Worm (Caenorhabditis elegans): Measurements from ENCODE around the gene pmk-2.

The pmk-2 gene

ce11 chrIV:8151721-8152120 lies 8.4 kb downstream of the pmk-2 start:
- no peak for TF ChIP-seq che-1 (tag; optimal IDR thresholded peaks at IDR 0.05)
- TF ChIP-seq ama-1 (optimal IDR thresholded peaks at IDR 0.05) = no peak
- TF ChIP-seq nhr-11 (tag; optimal IDR thresholded peaks at IDR 0.05) = no peak
- TF ChIP-seq pros-1 (tag; optimal IDR thresholded peaks at IDR 0.05) = no peak
- TF ChIP-seq ceh-19 (GFP tag; optimal IDR thresholded peaks at IDR 0.05) = no peak
- no peak for TF ChIP-seq hlh-8 (tag; optimal IDR thresholded peaks at IDR 0.05)
- no peak for TF ChIP-seq ceh-48 (tag; optimal IDR thresholded peaks at IDR 0.05)
- TF ChIP-seq sox-2 (GFP tag; IDR thresholded peaks at IDR 0.05) = no peak
- TF ChIP-seq elt-4 (tag; optimal IDR thresholded peaks at IDR 0.05) = no peak
- TF ChIP-seq ahr-1 (tag; optimal IDR thresholded peaks at IDR 0.05) = no peak

ce11 chrIV:8152145-8152544 lies 8.8 kb downstream of the pmk-2 start, which contains the start of gene faah-2:
TSS of gene faah-2 (plus strand) at chrIV:8152445.
- TF ChIP-seq pag-3 (tag; optimal IDR thresholded peaks at IDR 0.05; ENCODE audit: borderline replicate concordance) (no peak), hlh-30 (tag; optimal IDR thresholded peaks at IDR 0.05; ENCODE audit: insufficient read depth) (no peak), elt-2 (tag; optimal IDR thresholded peaks at IDR 0.05) (no peak), fkh-6 (tag; optimal IDR thresholded peaks at IDR 0.05) (no peak), nhr-232 (tag; optimal IDR thresholded peaks at IDR 0.05) (no peak), ceh-2 (tag; optimal IDR thresholded peaks at IDR 0.05) (no peak), ceh-34 (tag; optimal IDR thresholded peaks at IDR 0.05) (no peak), dmd-4 (tag; optimal IDR thresholded peaks at IDR 0.05; ENCODE audit: borderline replicate concordance) (no peak), rnt-1 (tag; optimal IDR thresholded peaks at IDR 0.05) (no peak), pqm-1 (tag; optimal IDR thresholded peaks at IDR 0.05) (no peak), tbx-7 (tag; optimal IDR thresholded peaks at IDR 0.05) (no peak), T23F11.4 (GFP tag; optimal IDR thresholded peaks at IDR 0.05) (no peak), ceh-45 (GFP tag; IDR thresholded peaks at IDR 0.05) (no peak), tbx-2 (tag; optimal IDR thresholded peaks at IDR 0.05) (no peak), ttx-3 (tag; optimal IDR thresholded peaks at IDR 0.05) (no peak), hlh-15 (tag; optimal IDR thresholded peaks at IDR 0.05) (no peak)

ce11 chrIV:8152688-8153087 lies 9.4 kb downstream of the pmk-2 start:
- no peak for TF ChIP-seq ceh-30 (tag; optimal IDR thresholded peaks at IDR 0.05)
- no peak for TF ChIP-seq nhr-11 (tag; optimal IDR thresholded peaks at IDR 0.05)
- no peak for TF ChIP-seq pha-2 (tag; optimal IDR thresholded peaks at IDR 0.05)
- TF ChIP-seq pax-1 (tag; optimal IDR thresholded peaks at IDR 0.05) = no peak

- TF ChIP-seq pros-1 (tag; optimal IDR thresholded peaks at IDR 0.05) (no peak), ceh-19 (GFP tag; optimal IDR thresholded peaks at IDR 0.05) (no peak), ceh-31 (tag; optimal IDR thresholded peaks at IDR 0.05) (no peak), F13H6.1 (tag; optimal IDR thresholded peaks at IDR 0.05) (no peak), pha-2 (tag; optimal IDR thresholded peaks at IDR 0.05) (no peak), ref-2 (tag; optimal IDR thresholded peaks at IDR 0.05) (no peak), lim-6 (tag; optimal IDR thresholded peaks at IDR 0.05) (no peak), rnt-1 (tag; optimal IDR thresholded peaks at IDR 0.05) (no peak), madf-2 (tag; optimal IDR thresholded peaks at IDR 0.05) (no peak), fax-1 (tag; optimal IDR thresholded peaks at IDR 0.05) (no peak), dve-1 (tag; optimal IDR thresholded peaks at IDR 0.05) (no peak), ceh-9 (tag; optimal IDR thresholded peaks at IDR 0.05) (no peak), sox-4 (tag; optimal IDR thresholded peaks at IDR 0.05) (no peak), pat-9 (tag; optimal IDR thresholded peaks at IDR 0.05) (no peak), ceh-22 (tag; optimal IDR thresholded peaks at IDR 0.05) (no peak), hlh-13 (GFP tag; optimal IDR thresholded peaks at IDR 0.05) (no peak), npax-4 (tag; optimal IDR thresholded peaks at IDR 0.05) (no peak)
Observed at ce11 chrIV:8153163-8153562, 9.9 kb downstream of the pmk-2 start.
